Fruit fly (Drosophila melanogaster) whole organism, embryonic: ENCODE data around the gene CG43051.

ENCODE experiments used
- Bdp1 ChIP-seq: fragments of 200-800 bp; sonication (Bioruptor generic); optimal IDR thresholded peaks from 3 replicates; lab custom pipeline; 2016; ENCODE audit warnings: missing biosample characterization, missing genetic modification characterization
- CG10209 ChIP-seq: fragments of 200-800 bp; sonication (Bioruptor generic); optimal IDR thresholded peaks from 3 replicates; lab custom pipeline; 2017; ENCODE audit warnings: missing biosample characterization, mild to moderate bottlenecking, missing genetic modification characterization, missing genetic modification reagents
- CG1024 ChIP-seq: fragments of 200-800 bp; sonication (Bioruptor generic); IDR thresholded peaks from 2 replicates; pipeline ENCODE4 v1.3.6; 2022; ENCODE audit warnings: missing biosample characterization, missing genetic modification characterization
- CG11456 ChIP-seq: fragments of 200-800 bp; sonication (Bioruptor generic); IDR thresholded peaks from 3 replicates; pipeline ENCODE4 v1.3.6; 2022; ENCODE audit warnings: missing biosample characterization, missing genetic modification characterization
- CG15479 ChIP-seq: fragments of 200-800 bp; sonication (Bioruptor generic); optimal IDR thresholded peaks from 3 replicates; lab custom pipeline; 2019; ENCODE audit warnings: missing biosample characterization, mild to moderate bottlenecking, missing genetic modification characterization, moderate library complexity
- CG1647 ChIP-seq: fragments of 200-800 bp; sonication (Bioruptor generic); optimal IDR thresholded peaks from 3 replicates; lab custom pipeline; 2016; ENCODE audit warnings: missing biosample characterization, missing genetic modification characterization
- CG16779 ChIP-seq: fragments of 200-800 bp; sonication (Bioruptor generic); IDR thresholded peaks from 2 replicates; pipeline ENCODE4 v1.3.6; 2022; ENCODE audit warnings: missing biosample characterization, missing genetic modification characterization
- CG16815 ChIP-seq: fragments of 200-800 bp; sonication (Bioruptor generic); optimal IDR thresholded peaks from 3 replicates; lab custom pipeline; 2017; ENCODE audit warnings: missing biosample characterization, mild to moderate bottlenecking, missing genetic modification characterization
- CG17186 ChIP-seq: fragments of 200-800 bp; sonication (Bioruptor generic); optimal IDR thresholded peaks from 3 replicates; lab custom pipeline; 2017; ENCODE audit warnings: missing biosample characterization, missing genetic modification reagents, missing genetic modification characterization
- CG1792 ChIP-seq: fragments of 200-800 bp; sonication (Bioruptor generic); optimal IDR thresholded peaks from 2 replicates; lab custom pipeline; 2016; ENCODE audit warnings: missing biosample characterization, missing genetic modification characterization
- CG2202 ChIP-seq: fragments of 200-800 bp; sonication (Bioruptor generic); optimal IDR thresholded peaks from 2 replicates; lab custom pipeline; 2018; ENCODE audit warnings: missing biosample characterization, mild to moderate bottlenecking, missing genetic modification characterization
- CG30431 ChIP-seq: fragments of 200-800 bp; sonication (Bioruptor generic); optimal IDR thresholded peaks from 2 replicates; lab custom pipeline; 2017; ENCODE audit warnings: missing biosample characterization, missing genetic modification characterization
- CG31224 ChIP-seq: fragments of 200-800 bp; sonication (Bioruptor generic); IDR thresholded peaks from 2 replicates; pipeline ENCODE4 v1.3.6; 2022; ENCODE audit warnings: missing biosample characterization, missing genetic modification characterization
- CG31441 ChIP-seq: fragments of 200-800 bp; sonication (Bioruptor generic); IDR thresholded peaks from 2 replicates; pipeline ENCODE4 v1.3.6; 2022; ENCODE audit warnings: missing biosample characterization, missing genetic modification characterization
- CG3995 ChIP-seq: fragments of 200-800 bp; sonication (Bioruptor generic); optimal IDR thresholded peaks from 3 replicates; lab custom pipeline; 2016; ENCODE audit warnings: missing biosample characterization, missing genetic modification characterization
- CG8359 ChIP-seq: fragments of 200-800 bp; sonication (Bioruptor generic); optimal IDR thresholded peaks from 2 replicates; lab custom pipeline; 2017; ENCODE audit warnings: missing biosample characterization, mild to moderate bottlenecking, missing genetic modification characterization, borderline replicate concordance
- CTCF ChIP-seq: fragments of 200-800 bp; sonication (Bioruptor generic); optimal IDR thresholded peaks from 2 replicates; lab custom pipeline; 2017; ENCODE audit warnings: missing biosample characterization, mild to moderate bottlenecking, missing genetic modification characterization, moderate library complexity
- Dek ChIP-seq: fragments of 200-800 bp; sonication (Bioruptor generic); optimal IDR thresholded peaks from 3 replicates; lab custom pipeline; 2019; ENCODE audit warnings: missing biosample characterization, mild to moderate bottlenecking, missing genetic modification characterization, moderate library complexity
- ERR ChIP-seq: fragments of 200-800 bp; sonication (Bioruptor generic); optimal IDR thresholded peaks from 2 replicates; lab custom pipeline; 2016; ENCODE audit warnings: missing biosample characterization, missing genetic modification characterization
- Elba2 ChIP-seq: fragments of 200-800 bp; sonication (Bioruptor generic); optimal IDR thresholded peaks from 3 replicates; lab custom pipeline; 2016; ENCODE audit warnings: missing biosample characterization, missing genetic modification characterization
- Fer3 ChIP-seq: fragments of 200-800 bp; sonication (Bioruptor generic); optimal IDR thresholded peaks from 2 replicates; lab custom pipeline; 2018; ENCODE audit warnings: missing biosample characterization, mild to moderate bottlenecking, missing genetic modification characterization, moderate library complexity
- HLH54F ChIP-seq: fragments of 200-800 bp; sonication (Bioruptor generic); optimal IDR thresholded peaks from 3 replicates; lab custom pipeline; 2016; ENCODE audit warnings: missing biosample characterization, missing genetic modification characterization
- Mad ChIP-seq: fragments of 200-800 bp; sonication (Bioruptor generic); optimal IDR thresholded peaks from 2 replicates; lab custom pipeline; 2016; ENCODE audit warnings: missing biosample characterization, missing genetic modification characterization
- Side ChIP-seq: fragments of 200-800 bp; sonication (Bioruptor generic); optimal IDR thresholded peaks from 2 replicates; lab custom pipeline; 2016; ENCODE audit warnings: missing biosample characterization, missing genetic modification characterization
- Sry-δ ChIP-seq: fragments of 200-800 bp; sonication (Bioruptor generic); optimal IDR thresholded peaks from 2 replicates; lab custom pipeline; 2016; ENCODE audit warnings: missing biosample characterization, missing genetic modification characterization
- TFAM ChIP-seq: fragments of 200-800 bp; sonication (Bioruptor generic); optimal IDR thresholded peaks from 2 replicates; lab custom pipeline; 2017; ENCODE audit warnings: missing biosample characterization, missing genetic modification characterization, inconsistent platforms
- ato ChIP-seq: fragments of 200-800 bp; sonication (Bioruptor generic); IDR thresholded peaks from 2 replicates; pipeline ENCODE4 v1.3.6; 2022; ENCODE audit warnings: missing biosample characterization, missing genetic modification characterization; ENCODE audit not compliant: partially characterized antibody
- chif ChIP-seq, 2 experiments: fragments of 200-800 bp; sonication (Bioruptor generic); optimal IDR thresholded peaks; 3 replicates each; lab custom pipeline; 2016; ENCODE audit warnings: missing biosample characterization in 2 of 2, missing genetic modification characterization in 2 of 2
- crp ChIP-seq, 2 experiments: fragments of 200-800 bp; sonication (Bioruptor generic); optimal IDR thresholded peaks; 2 replicates in 1 of 2; 3 replicates in 1 of 2; lab custom pipeline; 2017; ENCODE audit warnings: missing biosample characterization in 2 of 2, missing genetic modification characterization in 2 of 2, mild to moderate bottlenecking in 1 of 2, moderate library complexity in 1 of 2
- emc ChIP-seq: fragments of 200-800 bp; sonication (Bioruptor generic); optimal IDR thresholded peaks from 2 replicates; lab custom pipeline; 2016; ENCODE audit warnings: missing biosample characterization, missing genetic modification characterization
- eve ChIP-seq, 2 experiments: fragments of >200 bp; optimal IDR thresholded peaks; 2 replicates each; lab custom pipeline; 2017; ENCODE audit warnings: missing biosample characterization in 2 of 2, missing genetic modification characterization in 2 of 2
- fd96Cb ChIP-seq: fragments of 200-800 bp; sonication (Bioruptor generic); optimal IDR thresholded peaks from 2 replicates; lab custom pipeline; 2018; ENCODE audit warnings: missing biosample characterization, mild to moderate bottlenecking, missing genetic modification characterization, moderate library complexity
- her ChIP-seq: fragments of 200-800 bp; sonication (Bioruptor generic); optimal IDR thresholded peaks from 2 replicates; lab custom pipeline; 2016; ENCODE audit warnings: missing biosample characterization, missing genetic modification characterization
- jigr1 ChIP-seq: fragments of 200-800 bp; sonication (Bioruptor generic); IDR thresholded peaks from 3 replicates; pipeline ENCODE4 v1.3.6; 2022; ENCODE audit warnings: missing biosample characterization, missing genetic modification characterization
- kni ChIP-seq: fragments of 200-800 bp; sonication (Bioruptor generic); optimal IDR thresholded peaks from 3 replicates; lab custom pipeline; 2017; ENCODE audit warnings: mild to moderate bottlenecking, missing biosample characterization, missing genetic modification reagents, missing genetic modification characterization
- knrl ChIP-seq: fragments of 200-800 bp; sonication (Bioruptor generic); IDR thresholded peaks from 3 replicates; pipeline ENCODE4 v1.3.6; 2022; ENCODE audit warnings: missing biosample characterization, missing genetic modification characterization; ENCODE audit not compliant: partially characterized antibody
- lov ChIP-seq, 2 experiments: fragments of 200-800 bp in 1 of 2; fragments of >200 bp in 1 of 2; sonication (Bioruptor generic) in 1 of 2; IDR thresholded peaks in 1 of 2; optimal IDR thresholded peaks in 1 of 2; 2 replicates in 1 of 2; 3 replicates in 1 of 2; pipeline versions ENCODE4 v1.3.6 to Lab custom; 2017 to 2022; ENCODE audit warnings: missing biosample characterization in 1 of 2, missing genetic modification characterization in 1 of 2
- mld ChIP-seq: fragments of 200-800 bp; sonication (Bioruptor generic); IDR thresholded peaks from 3 replicates; pipeline ENCODE4 v1.3.6; 2022; ENCODE audit warnings: missing biosample characterization, missing genetic modification characterization; ENCODE audit not compliant: partially characterized antibody
- oc ChIP-seq: fragments of 200-800 bp; sonication (Bioruptor generic); optimal IDR thresholded peaks from 2 replicates; lab custom pipeline; 2018; ENCODE audit warnings: missing biosample characterization, mild to moderate bottlenecking, missing genetic modification characterization, moderate library complexity
- onecut ChIP-seq: fragments of 200-800 bp; sonication (Bioruptor generic); IDR thresholded peaks from 2 replicates; pipeline ENCODE4 v1.3.6; 2022; ENCODE audit warnings: missing biosample characterization, missing genetic modification characterization
- otp ChIP-seq: fragments of 200-800 bp; sonication (Bioruptor generic); IDR thresholded peaks from 3 replicates; pipeline ENCODE4, ENCODE4 v1.3.6; 2022; ENCODE audit warnings: missing biosample characterization, missing genetic modification characterization
- sd ChIP-seq: fragments of 200-800 bp; sonication (Bioruptor generic); optimal IDR thresholded peaks from 3 replicates; lab custom pipeline; 2018; ENCODE audit warnings: missing biosample characterization, mild to moderate bottlenecking, missing genetic modification characterization, moderate library complexity
- sens-2 ChIP-seq: fragments of 200-800 bp; sonication (Bioruptor generic); IDR thresholded peaks from 2 replicates; pipeline ENCODE4 v1.3.6; 2022; ENCODE audit warnings: missing biosample characterization, missing genetic modification characterization
- sima ChIP-seq: fragments of 200-800 bp; sonication (Bioruptor generic); optimal IDR thresholded peaks from 2 replicates; lab custom pipeline; 2016; ENCODE audit warnings: missing biosample characterization, missing genetic modification characterization
- slp2 ChIP-seq: fragments of 200-800 bp; sonication (Bioruptor generic); optimal IDR thresholded peaks from 2 replicates; lab custom pipeline; 2016; ENCODE audit warnings: missing biosample characterization, missing genetic modification characterization
- sna ChIP-seq: fragments of 200-800 bp; sonication (Bioruptor generic); IDR thresholded peaks from 2 replicates; pipeline ENCODE4 v1.3.6; 2022; ENCODE audit warnings: missing biosample characterization, missing genetic modification characterization; ENCODE audit not compliant: partially characterized antibody
- sug ChIP-seq: fragments of 200-800 bp; optimal IDR thresholded peaks from 2 replicates; lab custom pipeline; 2019; ENCODE audit warnings: missing biosample characterization, mild to moderate bottlenecking, missing genetic modification characterization, moderate library complexity
- trh ChIP-seq: fragments of 200-800 bp; sonication (Bioruptor generic); optimal IDR thresholded peaks from 2 replicates; lab custom pipeline; 2016; ENCODE audit warnings: missing biosample characterization, missing genetic modification characterization

CG43051 gene

dm6 chr2L:12497283-12498265 lies 10.2 kb upstream of the CG43051 start, which contains the start of gene t-cup (continued):
- TF ChIP-seq CG8359 (GFP tag; lab: Kevin White, UChicago) (peak; percentile 65), CG31441 (peak; percentile 69), sd (tag; lab: Kevin White, UChicago) (peak; percentile 80), CG11456 (GFP tag; lab: Robert Waterston, UW) (no peak; the same call in 1 of the 3 replicates), onecut (GFP tag; lab: Robert Waterston, UW) (peak; percentile 80), CG1792 (GFP tag; lab: Kevin White, UChicago) (peak; percentile 68), fd96Cb (peak; percentile 15), Dek (peak; percentile 63), TFAM (GFP tag; lab: Kevin White, UChicago) (peak; percentile 43), otp (GFP tag; lab: Robert Waterston, UW) (peak; percentile 78; the same call in 2 of the 3 replicates), Bdp1 (GFP tag; lab: Kevin White, UChicago) (peak; percentile 66), trh (GFP tag; lab: Kevin White, UChicago) (peak; percentile 10), CTCF (GFP tag; lab: Kevin White, UChicago) (peak; percentile 27), kni (GFP tag; lab: Kevin White, UChicago) (peak; percentile 84), slp2 (GFP tag; lab: Kevin White, UChicago) (peak; percentile 33), lov (optimal IDR thresholded peaks at IDR 0.05; lab: Kevin White, UChicago) (no peak), lov (GFP tag; IDR thresholded peaks at IDR 0.05; lab: Robert Waterston, UW) (0 out of 3 replicates have a peak, but pooled peaks have one; percentile 32), crp (GFP tag; optimal IDR thresholded peaks at IDR 0.05; lab: Kevin White, UChicago) (peak in 1 of 2 experiments; percentile 3), CG17186 (GFP tag; lab: Kevin White, UChicago) (peak; percentile 46), sna (GFP tag; lab: Robert Waterston, UW) (no peak), ato (GFP tag; lab: Robert Waterston, UW) (no peak), Elba2 (GFP tag; lab: Kevin White, UChicago) (no peak), emc (GFP tag; lab: Kevin White, UChicago) (no peak), CG10209 (GFP tag; lab: Kevin White, UChicago) (peak; percentile 87), oc (peak; percentile 66), sug (tag; lab: Kevin White, UChicago) (peak; percentile 91), CG30431 (GFP tag; lab: Kevin White, UChicago) (peak; percentile 14), Fer3 (tag; lab: Kevin White, UChicago) (peak; percentile 73), Sry-δ (GFP tag; lab: Kevin White, UChicago) (peak; percentile 22), CG1647 (GFP tag; lab: Kevin White, UChicago) (peak; percentile 51), CG16779 (peak; percentile 34; the same call in 1 of the 2 replicates), sens-2 (GFP tag; lab: Robert Waterston, UW) (peak; percentile 67), Side (peak; percentile 60), her (GFP tag; lab: Kevin White, UChicago) (peak; percentile 26), Mad (peak; percentile 70), HLH54F (GFP tag; lab: Kevin White, UChicago) (peak; percentile 20), CG3995 (GFP tag; lab: Kevin White, UChicago) (no peak), mld (GFP tag; lab: Robert Waterston, UW) (no peak), eve (GFP tag; optimal IDR thresholded peaks at IDR 0.05; lab: Kevin White, UChicago) (peak in 1 of 2 experiments; percentile 33), knrl (GFP tag; lab: Robert Waterston, UW) (no peak), sima (GFP tag; lab: Kevin White, UChicago) (no peak), CG15479 (GFP tag; lab: Kevin White, UChicago) (no peak), CG1024 (GFP tag; lab: Robert Waterston, UW) (peak; percentile 57; the same call in 1 of the 2 replicates), CG31224 (GFP tag; lab: Robert Waterston, UW) (peak; percentile 100), jigr1 (GFP tag; lab: Robert Waterston, UW) (no peak), ERR (GFP tag; lab: Kevin White, UChicago) (peak; percentile 65), CG16815 (GFP tag; lab: Kevin White, UChicago) (no peak), CG2202 (tag; lab: Kevin White, UChicago) (peak; percentile 71), chif (GFP tag; optimal IDR thresholded peaks at IDR 0.05; lab: Kevin White, UChicago) (peak; percentile 40 to 58)
